Fruit fly (Drosophila melanogaster) whole organism, embryonic: ENCODE measurements around the gene CG18171.

Experiments used
- Aef1 ChIP-seq: fragments of 200-800 bp; sonication (Bioruptor generic); IDR thresholded peaks from 3 replicates; pipeline ENCODE4 v1.3.6; 2022; ENCODE audit warnings: missing biosample characterization, missing genetic modification characterization
- Blimp-1 ChIP-seq: fragments of 200-800 bp; sonication (Bioruptor generic); optimal IDR thresholded peaks from 3 replicates; lab custom pipeline; 2018; ENCODE audit warnings: missing biosample characterization, missing genetic modification characterization, mild to moderate bottlenecking, moderate library complexity, missing genetic modification reagents
- CG10462 ChIP-seq: fragments of 200-800 bp; sonication (Bioruptor generic); optimal IDR thresholded peaks from 2 replicates; lab custom pipeline; 2016; ENCODE audit warnings: missing biosample characterization, missing genetic modification characterization
- CG11093 ChIP-seq: fragments of 200-800 bp; sonication (Bioruptor generic); IDR thresholded peaks from 3 replicates; pipeline ENCODE4 v1.3.6; 2022; ENCODE audit warnings: missing biosample characterization, missing genetic modification characterization
- CG11560 ChIP-seq: fragments of 200-800 bp; sonication (Bioruptor generic); IDR thresholded peaks from 3 replicates; pipeline ENCODE4 v1.3.6; 2022; ENCODE audit warnings: missing biosample characterization, missing genetic modification characterization
- CG12942 ChIP-seq: fragments of 200-800 bp; sonication (Bioruptor generic); optimal IDR thresholded peaks from 3 replicates; lab custom pipeline; 2016; ENCODE audit warnings: missing biosample characterization, missing genetic modification characterization
- CG13424 ChIP-seq: fragments of 200-800 bp; sonication (Bioruptor generic); optimal IDR thresholded peaks from 2 replicates; lab custom pipeline; 2019; ENCODE audit warnings: missing biosample characterization, mild to moderate bottlenecking, missing genetic modification characterization, moderate library complexity
- CG13624 ChIP-seq: fragments of 200-800 bp; sonication (Bioruptor generic); optimal IDR thresholded peaks from 2 replicates; lab custom pipeline; 2016; ENCODE audit warnings: missing biosample characterization, missing genetic modification characterization
- CG14667 ChIP-seq: fragments of 200-800 bp; sonication (Bioruptor generic); IDR thresholded peaks from 2 replicates; pipeline ENCODE4 v1.3.6; 2022; ENCODE audit warnings: missing biosample characterization, missing genetic modification characterization
- CG15479 ChIP-seq: fragments of 200-800 bp; sonication (Bioruptor generic); optimal IDR thresholded peaks from 3 replicates; lab custom pipeline; 2019; ENCODE audit warnings: missing biosample characterization, mild to moderate bottlenecking, missing genetic modification characterization, moderate library complexity
- CG16813 ChIP-seq: fragments of 200-800 bp; sonication (Bioruptor generic); IDR thresholded peaks from 3 replicates; pipeline ENCODE4 v1.3.6; 2022; ENCODE audit warnings: missing biosample characterization, missing genetic modification characterization; ENCODE audit not compliant: partially characterized antibody
- CG3065 ChIP-seq: fragments of 200-800 bp; sonication (Bioruptor generic); optimal IDR thresholded peaks from 2 replicates; lab custom pipeline; 2016; ENCODE audit warnings: missing biosample characterization, missing genetic modification characterization
- CG3281 ChIP-seq: fragments of 200-800 bp; sonication (Bioruptor generic); optimal IDR thresholded peaks from 3 replicates; lab custom pipeline; 2017; ENCODE audit warnings: missing biosample characterization, mild to moderate bottlenecking, missing genetic modification characterization
- CG4282 ChIP-seq: fragments of 200-800 bp; sonication (Bioruptor generic); optimal IDR thresholded peaks from 2 replicates; lab custom pipeline; 2016; ENCODE audit warnings: missing biosample characterization, missing genetic modification characterization
- CG4328 ChIP-seq: fragments of 200-800 bp; sonication (Bioruptor generic); optimal IDR thresholded peaks from 3 replicates; lab custom pipeline; 2017; ENCODE audit warnings: missing biosample characterization, missing genetic modification reagents, missing genetic modification characterization
- CG4404 ChIP-seq: fragments of 200-800 bp; sonication (Bioruptor generic); IDR thresholded peaks from 2 replicates; pipeline ENCODE4 v1.3.6; 2022; ENCODE audit warnings: missing biosample characterization, missing genetic modification characterization
- CG6254 ChIP-seq: fragments of 200-800 bp; sonication (Bioruptor generic); optimal IDR thresholded peaks from 3 replicates; lab custom pipeline; 2017; ENCODE audit warnings: mild to moderate bottlenecking, missing biosample characterization, missing genetic modification reagents, missing genetic modification characterization
- CG7839 ChIP-seq: fragments of 200-800 bp; sonication (Bioruptor generic); optimal IDR thresholded peaks from 3 replicates; lab custom pipeline; 2018; ENCODE audit warnings: missing biosample characterization, mild to moderate bottlenecking, missing genetic modification characterization, moderate library complexity
- CkIIα-i1 ChIP-seq: fragments of 200-800 bp; sonication (Bioruptor generic); IDR thresholded peaks from 2 replicates; pipeline ENCODE4 v1.3.6; 2022; ENCODE audit warnings: missing biosample characterization, missing genetic modification characterization
- CoRest ChIP-seq: fragments of 200-800 bp; sonication (Bioruptor generic); optimal IDR thresholded peaks from 3 replicates; lab custom pipeline; 2018; ENCODE audit warnings: missing biosample characterization, mild to moderate bottlenecking, missing genetic modification characterization, moderate library complexity
- Doc2 ChIP-seq: fragments of 200-800 bp; sonication (Bioruptor generic); IDR thresholded peaks from 2 replicates; pipeline ENCODE4 v1.3.6; 2022; ENCODE audit warnings: missing biosample characterization, missing genetic modification characterization
- Fer3 ChIP-seq: fragments of 200-800 bp; sonication (Bioruptor generic); optimal IDR thresholded peaks from 2 replicates; lab custom pipeline; 2018; ENCODE audit warnings: missing biosample characterization, mild to moderate bottlenecking, missing genetic modification characterization, moderate library complexity
- Gsc ChIP-seq: fragments of 200-800 bp; sonication (Bioruptor generic); IDR thresholded peaks from 2 replicates; pipeline ENCODE4 v1.3.6; 2022; ENCODE audit warnings: missing biosample characterization, missing genetic modification characterization
- HLH54F ChIP-seq: fragments of 200-800 bp; sonication (Bioruptor generic); optimal IDR thresholded peaks from 3 replicates; lab custom pipeline; 2016; ENCODE audit warnings: missing biosample characterization, missing genetic modification characterization
- HmgD ChIP-seq: fragments of 200-800 bp; sonication (Bioruptor generic); optimal IDR thresholded peaks from 3 replicates; lab custom pipeline; 2016; ENCODE audit warnings: missing biosample characterization, missing genetic modification characterization
- Hmx ChIP-seq: fragments of 200-800 bp; sonication (Bioruptor generic); optimal IDR thresholded peaks from 2 replicates; lab custom pipeline; 2016; ENCODE audit warnings: missing biosample characterization, missing genetic modification characterization
- Jarid2 ChIP-seq: fragments of 200-800 bp; sonication (Bioruptor generic); optimal IDR thresholded peaks from 3 replicates; lab custom pipeline; 2017; ENCODE audit warnings: mild to moderate bottlenecking, missing biosample characterization, missing genetic modification reagents, missing genetic modification characterization
- Kr ChIP-seq: fragments of 200-800 bp; sonication (Bioruptor generic); optimal IDR thresholded peaks from 2 replicates; lab custom pipeline; 2017; ENCODE audit warnings: missing biosample characterization, mild to moderate bottlenecking, missing genetic modification characterization
- Meics ChIP-seq: fragments of 200-800 bp; sonication (Bioruptor generic); optimal IDR thresholded peaks from 2 replicates; lab custom pipeline; 2017; ENCODE audit warnings: missing biosample characterization, mild to moderate bottlenecking, missing genetic modification characterization
- Side ChIP-seq: fragments of 200-800 bp; sonication (Bioruptor generic); optimal IDR thresholded peaks from 2 replicates; lab custom pipeline; 2016; ENCODE audit warnings: missing biosample characterization, missing genetic modification characterization
- ab ChIP-seq: fragments of 200-800 bp; sonication (Bioruptor generic); optimal IDR thresholded peaks from 2 replicates; lab custom pipeline; 2016; ENCODE audit warnings: missing biosample characterization, missing genetic modification characterization
- bsh ChIP-seq, 2 experiments: fragments of 200-800 bp; sonication (Bioruptor generic); optimal IDR thresholded peaks; 2 replicates each; lab custom pipeline; 2017 to 2018; ENCODE audit warnings: mild to moderate bottlenecking in 2 of 2, missing biosample characterization in 2 of 2, missing genetic modification characterization in 2 of 2, moderate library complexity in 1 of 2
- danr ChIP-seq: fragments of 200-800 bp; sonication (Bioruptor generic); IDR thresholded peaks from 2 replicates; pipeline ENCODE4 v1.3.6; 2022; ENCODE audit warnings: missing biosample characterization, missing genetic modification characterization
- dimm ChIP-seq: fragments of 200-800 bp; sonication (Bioruptor generic); IDR thresholded peaks from 2 replicates; pipeline ENCODE4 v1.3.6; 2022; ENCODE audit warnings: missing biosample characterization, missing genetic modification characterization
- ems ChIP-seq: fragments of 200-800 bp; sonication (Bioruptor generic); optimal IDR thresholded peaks from 3 replicates; lab custom pipeline; 2016; ENCODE audit warnings: missing biosample characterization, missing genetic modification characterization
- en ChIP-seq: fragments of 200-800 bp; sonication (Bioruptor generic); optimal IDR thresholded peaks from 2 replicates; lab custom pipeline; 2016; ENCODE audit warnings: missing biosample characterization, missing genetic modification characterization
- fru ChIP-seq: fragments of >200 bp; optimal IDR thresholded peaks from 2 replicates; lab custom pipeline; 2017
- h ChIP-seq: fragments of >200 bp; optimal IDR thresholded peaks from 2 replicates; lab custom pipeline; 2017
- hb ChIP-seq: fragments of 200-800 bp; sonication (Bioruptor generic); IDR thresholded peaks from 3 replicates; pipeline ENCODE4 v1.3.6; 2022; ENCODE audit warnings: missing biosample characterization, missing genetic modification characterization; ENCODE audit not compliant: partially characterized antibody
- inv ChIP-seq: fragments of 200-800 bp; sonication (Bioruptor generic); IDR thresholded peaks from 2 replicates; pipeline ENCODE4 v1.3.6; 2022; ENCODE audit warnings: missing biosample characterization, missing genetic modification characterization; ENCODE audit not compliant: partially characterized antibody
- lov ChIP-seq, 2 experiments: fragments of 200-800 bp in 1 of 2; fragments of >200 bp in 1 of 2; sonication (Bioruptor generic) in 1 of 2; IDR thresholded peaks in 1 of 2; optimal IDR thresholded peaks in 1 of 2; 2 replicates in 1 of 2; 3 replicates in 1 of 2; pipeline versions ENCODE4 v1.3.6 to Lab custom; 2017 to 2022; ENCODE audit warnings: missing biosample characterization in 1 of 2, missing genetic modification characterization in 1 of 2
- nau ChIP-seq: fragments of 200-800 bp; sonication (Bioruptor generic); optimal IDR thresholded peaks from 3 replicates; lab custom pipeline; 2017; ENCODE audit warnings: missing biosample characterization, mild to moderate bottlenecking, missing genetic modification characterization, missing genetic modification reagents
- pb ChIP-seq: fragments of 200-800 bp; sonication (Bioruptor generic); optimal IDR thresholded peaks from 3 replicates; lab custom pipeline; 2016; ENCODE audit warnings: missing biosample characterization, missing genetic modification characterization
- pho ChIP-seq: fragments of 200-800 bp; sonication (Bioruptor generic); optimal IDR thresholded peaks from 2 replicates; lab custom pipeline; 2016; ENCODE audit warnings: missing biosample characterization, missing genetic modification characterization
- pros ChIP-seq: fragments of 200-800 bp; sonication (Bioruptor generic); optimal IDR thresholded peaks from 3 replicates; lab custom pipeline; 2019; ENCODE audit warnings: missing biosample characterization, mild to moderate bottlenecking, missing genetic modification characterization, moderate library complexity
- pum ChIP-seq: fragments of 200-800 bp; sonication (Bioruptor generic); optimal IDR thresholded peaks from 2 replicates; lab custom pipeline; 2016; ENCODE audit warnings: missing biosample characterization, missing genetic modification characterization
- salm ChIP-seq: fragments of 200-800 bp; sonication (Bioruptor generic); optimal IDR thresholded peaks from 2 replicates; lab custom pipeline; 2018; ENCODE audit warnings: missing biosample characterization, mild to moderate bottlenecking, missing genetic modification characterization
- shn ChIP-seq: fragments of 200-800 bp; sonication (Bioruptor generic); optimal IDR thresholded peaks from 3 replicates; lab custom pipeline; 2016; ENCODE audit warnings: missing biosample characterization, missing genetic modification characterization
- tll ChIP-seq, 2 experiments: fragments of 200-800 bp in 1 of 2; fragments of >200 bp in 1 of 2; sonication (Bioruptor generic) in 1 of 2; optimal IDR thresholded peaks; 2 replicates each; lab custom pipeline; 2017 to 2019; ENCODE audit warnings: missing biosample characterization in 2 of 2, missing genetic modification characterization in 2 of 2, mild to moderate bottlenecking in 1 of 2, moderate library complexity in 1 of 2
- tna ChIP-seq: fragments of 200-800 bp; sonication (Bioruptor generic); IDR thresholded peaks from 2 replicates; pipeline ENCODE4 v1.3.6; 2022; ENCODE audit warnings: missing biosample characterization, missing genetic modification characterization; ENCODE audit not compliant: partially characterized antibody
- toy ChIP-seq: fragments of 200-800 bp; sonication (Bioruptor generic); IDR thresholded peaks from 2 replicates; pipeline ENCODE4 v1.3.6; 2022; ENCODE audit warnings: missing biosample characterization, missing genetic modification characterization

Gene CG18171

DNA sequence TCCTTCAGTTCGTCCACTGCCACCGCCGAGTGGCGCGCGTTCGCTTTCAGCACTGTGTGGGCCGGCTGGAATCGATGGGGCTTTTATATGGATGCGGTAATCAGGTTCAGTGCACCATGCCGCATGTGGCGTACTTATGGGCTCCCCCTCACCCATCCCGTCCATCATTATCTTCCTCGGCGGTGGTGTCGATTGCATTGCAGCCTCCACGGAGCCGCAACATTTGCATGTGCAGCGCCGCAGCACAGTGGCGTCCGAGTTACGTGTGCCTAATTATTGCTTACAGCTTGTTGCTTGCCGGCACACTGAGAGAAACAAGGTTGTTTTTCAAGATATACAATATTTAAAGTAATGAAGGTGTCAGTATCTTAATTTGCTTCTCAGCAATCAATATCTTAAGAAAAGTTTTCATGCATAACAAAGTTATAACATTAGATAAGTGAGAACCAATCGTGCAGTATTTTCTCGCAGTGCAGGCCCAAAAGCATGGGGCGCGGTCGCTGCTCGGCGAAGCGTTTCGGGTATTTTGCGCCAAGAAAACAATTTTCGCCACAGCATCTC, 20.5 kb downstream of the CG18171 start, which contains the start of gene CG13931 (continued):
- TF ChIP-seq inv, result no peak
- TF ChIP-seq danr (GFP tag; lab: Robert Waterston, UW), result peak; percentile 13; the same call in 1 of the 2 replicates
- no peak for TF ChIP-seq Side (GFP tag; lab: Kevin White, UChicago)
- no peak for TF ChIP-seq en (GFP tag; lab: Kevin White, UChicago)
- TF ChIP-seq CoRest (tag; lab: Kevin White, UChicago), result no peak
- no peak for TF ChIP-seq tna (GFP tag; lab: Robert Waterston, UW)
- TF ChIP-seq lov (optimal IDR thresholded peaks at IDR 0.05; lab: Kevin White, UChicago), result no peak
- no peak for TF ChIP-seq lov (GFP tag; IDR thresholded peaks at IDR 0.05; lab: Robert Waterston, UW)
- no peak for TF ChIP-seq salm
- peak; percentile 35 for TF ChIP-seq pum (GFP tag; lab: Kevin White, UChicago)
- TF ChIP-seq CG11560, result no peak
- peak; percentile 46 for TF ChIP-seq CG7839 (tag; lab: Kevin White, UChicago)
- no peak for TF ChIP-seq HLH54F
- no peak for TF ChIP-seq Doc2
- TF ChIP-seq pb (GFP tag; lab: Kevin White, UChicago), result no peak
- TF ChIP-seq CG6254, result no peak
- no peak for TF ChIP-seq ems (GFP tag; lab: Kevin White, UChicago)
- no peak for TF ChIP-seq nau (GFP tag; lab: Kevin White, UChicago)
- no peak for TF ChIP-seq CkIIα-i1 (GFP tag; lab: Robert Waterston, UW)
- TF ChIP-seq HmgD (GFP tag; lab: Kevin White, UChicago), result no peak
- TF ChIP-seq CG13624 (GFP tag; lab: Kevin White, UChicago), result no peak
- TF ChIP-seq CG3065 (GFP tag; lab: Kevin White, UChicago), result no peak
- no peak for TF ChIP-seq Meics
- no peak for TF ChIP-seq Gsc
- TF ChIP-seq pros (GFP tag; lab: Kevin White, UChicago), result no peak
- TF ChIP-seq dimm (GFP tag; lab: Robert Waterston, UW), result no peak
- no peak for TF ChIP-seq Blimp-1
- no peak for TF ChIP-seq tll (GFP tag; optimal IDR thresholded peaks at IDR 0.05; lab: Kevin White, UChicago)
- TF ChIP-seq CG16813 (GFP tag; lab: Robert Waterston, UW), result no peak
- TF ChIP-seq CG14667 (GFP tag; lab: Robert Waterston, UW), result 0 out of 2 replicates have a peak, but pooled peaks have one; percentile 29
- no peak for TF ChIP-seq pho (GFP tag; lab: Kevin White, UChicago)
- no peak for TF ChIP-seq CG10462
- peak; percentile 45; the same call in 1 of the 3 replicates for TF ChIP-seq Aef1
- no peak for TF ChIP-seq shn (GFP tag; lab: Kevin White, UChicago)
- no peak for TF ChIP-seq CG13424 (tag; lab: Kevin White, UChicago)
- TF ChIP-seq fru (lab: Kevin White, UChicago), result no peak
- no peak for TF ChIP-seq CG3281 (GFP tag; lab: Kevin White, UChicago)
- no peak for TF ChIP-seq Jarid2
- peak in 1 of 2 experiments; percentile 42 for TF ChIP-seq bsh (GFP tag; optimal IDR thresholded peaks at IDR 0.05; lab: Kevin White, UChicago)
- TF ChIP-seq Kr (GFP tag; lab: Kevin White, UChicago), result no peak
- TF ChIP-seq CG4282 (GFP tag; lab: Kevin White, UChicago), result no peak
- no peak for TF ChIP-seq ab (GFP tag; lab: Kevin White, UChicago)
- TF ChIP-seq toy (GFP tag; lab: Robert Waterston, UW), result no peak
- TF ChIP-seq CG4404, result peak; percentile 20; the same call in 1 of the 2 replicates
- TF ChIP-seq CG4328, result no peak
- TF ChIP-seq Hmx (GFP tag; lab: Kevin White, UChicago), result no peak
- no peak for TF ChIP-seq h (lab: Kevin White, UChicago)
- TF ChIP-seq Fer3, result no peak
- TF ChIP-seq hb (GFP tag; lab: Robert Waterston, UW), result no peak
- no peak for TF ChIP-seq CG11093 (GFP tag; lab: Robert Waterston, UW)
- no peak for TF ChIP-seq CG12942 (GFP tag; lab: Kevin White, UChicago)
- no peak for TF ChIP-seq CG15479 (GFP tag; lab: Kevin White, UChicago)
